Worm (Caenorhabditis elegans) whole organism, L4 larva: ENCODE data around the gene F20G2.2.

Source experiments
- D1046.2 ChIP-seq: fragments of 200-800 bp; sonication (Bioruptor generic); IDR thresholded peaks from 2 replicates; pipeline ENCODE4 v1.3.6; 2022; ENCODE audit warnings: missing genetic modification characterization, missing compliant biosample characterization
- F37D6.2 ChIP-seq: sonication (generic microtip); optimal IDR thresholded peaks from 2 replicates; lab custom pipeline; 2016; ENCODE audit warnings: mild to moderate bottlenecking, missing genetic modification characterization, missing compliant biosample characterization
- T26A8.4 ChIP-seq: fragments of 200-800 bp; sonication (Bioruptor generic); IDR thresholded peaks from 2 replicates; pipeline ENCODE4 v1.3.6; 2022; ENCODE audit warnings: missing genetic modification characterization, missing compliant biosample characterization
- Y48G9A.11 ChIP-seq: fragments of 200-800 bp; sonication (Bioruptor generic); IDR thresholded peaks from 2 replicates; pipeline ENCODE4 v1.3.6; 2022; ENCODE audit warnings: missing genetic modification reagents, missing genetic modification characterization, missing compliant biosample characterization
- Y75B8A.6 ChIP-seq: fragments of 200-800 bp; sonication (Bioruptor generic); IDR thresholded peaks from 2 replicates; pipeline ENCODE4 v1.3.6; 2022; ENCODE audit warnings: missing genetic modification reagents, missing genetic modification characterization, missing compliant biosample characterization
- aha-1 ChIP-seq: fragments of 150-350 bp; peaks from one replicate; lab custom pipeline; 2014; ENCODE audit warnings: missing biosample characterization, missing genetic modification characterization
- aly-2 ChIP-seq: sonication (generic microtip); optimal IDR thresholded peaks from 2 replicates; lab custom pipeline; 2018; ENCODE audit warnings: missing biosample characterization, missing genetic modification characterization
- ceh-20 ChIP-seq: fragments of 200-800 bp; sonication (Bioruptor generic); IDR thresholded peaks from 2 replicates; pipeline ENCODE4 v1.3.6; 2022; ENCODE audit warnings: missing genetic modification reagents, missing genetic modification characterization, missing compliant biosample characterization
- ceh-28 ChIP-seq: fragments of 150-350 bp; optimal IDR thresholded peaks from 2 replicates; lab custom pipeline; 2014; ENCODE audit warnings: missing biosample characterization, missing genetic modification reagents, missing genetic modification characterization
- ceh-32 ChIP-seq: sonication (generic microtip); optimal IDR thresholded peaks from 2 replicates; lab custom pipeline; 2016; ENCODE audit warnings: mild to moderate bottlenecking, missing genetic modification characterization, missing compliant biosample characterization; ENCODE audit not compliant: poor library complexity
- daf-16 ChIP-seq, 3 experiments: sonication (generic microtip); optimal IDR thresholded peaks; 2 replicates each; lab custom pipeline; 2016 to 2017; ENCODE audit warnings: missing genetic modification characterization in 3 of 3, missing genetic modification reagents in 3 of 3, mild to moderate bottlenecking in 2 of 3, missing compliant biosample characterization in 2 of 3, missing biosample characterization in 1 of 3, moderate library complexity in 1 of 3
- daf-19 ChIP-seq: fragments of 200-800 bp; sonication (Bioruptor generic); conservative IDR thresholded peaks from 2 replicates; pipeline ENCODE4 v1.3.6; 2022; ENCODE audit warnings: missing genetic modification characterization, missing compliant biosample characterization
- dmd-6 ChIP-seq: fragments of 200-800 bp; sonication (Bioruptor generic); IDR thresholded peaks from 2 replicates; pipeline ENCODE4 v1.3.6; 2022; ENCODE audit warnings: missing genetic modification reagents, missing genetic modification characterization, missing compliant biosample characterization
- hif-1 ChIP-seq, 2 experiments: sonication (generic microtip); optimal IDR thresholded peaks; 2 replicates each; lab custom pipeline; 2016 to 2017; ENCODE audit warnings: missing compliant biosample characterization in 2 of 2, missing genetic modification characterization in 2 of 2, missing genetic modification reagents in 2 of 2, missing genotype in 2 of 2, mild to moderate bottlenecking in 1 of 2
- hlh-11 ChIP-seq: fragments of 200-800 bp; sonication (Bioruptor generic); optimal IDR thresholded peaks from 2 replicates; lab custom pipeline; 2018; ENCODE audit warnings: mild to moderate bottlenecking, missing genetic modification characterization, missing compliant biosample characterization
- hlh-30 ChIP-seq: sonication (generic microtip); optimal IDR thresholded peaks from 2 replicates; lab custom pipeline; 2017; ENCODE audit warnings: antibody characterized with exemption, mild to moderate bottlenecking, missing genetic modification characterization, missing compliant biosample characterization; ENCODE audit not compliant: insufficient read depth
- hmg-1.1 ChIP-seq: fragments of 200-800 bp; sonication (Bioruptor generic); IDR thresholded peaks from 2 replicates; pipeline ENCODE4 v1.3.6; 2022; ENCODE audit warnings: missing genetic modification reagents, missing genetic modification characterization, missing compliant biosample characterization
- lin-13 ChIP-seq: fragments of 150-350 bp; optimal IDR thresholded peaks from 2 replicates; lab custom pipeline; 2014; ENCODE audit warnings: missing biosample characterization, missing genetic modification reagents, missing genetic modification characterization
- lin-29 ChIP-seq: fragments of 200-800 bp; sonication (Bioruptor generic); IDR thresholded peaks from 2 replicates; pipeline ENCODE4 v1.3.6; 2022; ENCODE audit warnings: missing genetic modification reagents, missing genetic modification characterization, missing compliant biosample characterization
- lir-3 ChIP-seq: sonication (generic microtip); optimal IDR thresholded peaks from 2 replicates; lab custom pipeline; 2016; ENCODE audit warnings: mild to moderate bottlenecking, missing genetic modification characterization, missing compliant biosample characterization
- madf-5 ChIP-seq, 2 experiments: fragments of 200-800 bp; sonication (Bioruptor generic); IDR thresholded peaks; 2 replicates each; pipeline ENCODE4 v1.3.6; 2022; ENCODE audit warnings: missing compliant biosample characterization in 2 of 2, missing genetic modification characterization in 2 of 2
- mdt-29 ChIP-seq: fragments of 200-800 bp; sonication (Bioruptor generic); IDR thresholded peaks from 2 replicates; pipeline ENCODE4 v1.3.6; 2022; ENCODE audit warnings: missing genetic modification reagents, missing genetic modification characterization, missing compliant biosample characterization
- mep-1 ChIP-seq: fragments of 150-350 bp; sonication (generic microtip); optimal IDR thresholded peaks from 3 replicates; lab custom pipeline; 2014; ENCODE audit warnings: missing biosample characterization, missing genetic modification characterization
- mes-2 ChIP-seq: sonication (generic microtip); optimal IDR thresholded peaks from 2 replicates; lab custom pipeline; 2016; ENCODE audit warnings: missing genotype, mild to moderate bottlenecking, missing genetic modification characterization, missing compliant biosample characterization; ENCODE audit not compliant: poor library complexity, severe bottlenecking
- nhr-102 ChIP-seq: sonication (generic microtip); optimal IDR thresholded peaks from 2 replicates; lab custom pipeline; 2016; ENCODE audit warnings: mild to moderate bottlenecking, missing genetic modification characterization, moderate library complexity, missing compliant biosample characterization
- nhr-11 ChIP-seq: fragments of 150-350 bp; optimal IDR thresholded peaks from 2 replicates; lab custom pipeline; 2014; ENCODE audit warnings: missing biosample characterization, missing genetic modification characterization
- nhr-25 ChIP-seq: sonication (generic microtip); optimal IDR thresholded peaks from 2 replicates; lab custom pipeline; 2017; ENCODE audit warnings: missing genetic modification characterization, mild to moderate bottlenecking, missing compliant biosample characterization, antibody characterized with exemption, moderate library complexity, borderline replicate concordance; ENCODE audit not compliant: insufficient read depth
- nhr-28 ChIP-seq: fragments of 150-350 bp; optimal IDR thresholded peaks from 2 replicates; lab custom pipeline; 2014; ENCODE audit warnings: missing biosample characterization, missing genetic modification characterization
- nhr-48 ChIP-seq: sonication (generic microtip); optimal IDR thresholded peaks from 2 replicates; lab custom pipeline; 2016; ENCODE audit warnings: mild to moderate bottlenecking, missing genetic modification characterization, missing compliant biosample characterization
- nhr-6 ChIP-seq: fragments of 150-350 bp; optimal IDR thresholded peaks from 2 replicates; lab custom pipeline; 2014; ENCODE audit warnings: missing biosample characterization, missing genetic modification characterization
- nhr-77 ChIP-seq: fragments of 150-350 bp; optimal IDR thresholded peaks from 2 replicates; lab custom pipeline; 2014; ENCODE audit warnings: missing biosample characterization, missing genetic modification characterization
- php-3 ChIP-seq: fragments of 200-800 bp; sonication (Bioruptor generic); IDR thresholded peaks from 2 replicates; pipeline ENCODE4 v1.3.6; 2022; ENCODE audit warnings: missing genetic modification reagents, missing genetic modification characterization, missing compliant biosample characterization
- pqm-1 ChIP-seq: sonication (generic microtip); optimal IDR thresholded peaks from 2 replicates; lab custom pipeline; 2017; ENCODE audit warnings: missing biosample characterization, missing genetic modification characterization
- saeg-2 ChIP-seq: fragments of 200-800 bp; sonication (Bioruptor generic); IDR thresholded peaks from 2 replicates; pipeline ENCODE4 v1.3.6; 2022; ENCODE audit warnings: missing genetic modification reagents, missing genetic modification characterization, missing compliant biosample characterization
- skn-1 ChIP-seq: fragments of 150-350 bp; optimal IDR thresholded peaks from 2 replicates; lab custom pipeline; 2014; ENCODE audit warnings: missing biosample characterization, missing genetic modification characterization
- snpc-4 ChIP-seq: fragments of 150-350 bp; optimal IDR thresholded peaks from 2 replicates; lab custom pipeline; 2014; ENCODE audit warnings: missing biosample characterization, missing genetic modification characterization
- spr-1 ChIP-seq: sonication (generic microtip); optimal IDR thresholded peaks from 2 replicates; lab custom pipeline; 2016; ENCODE audit warnings: mild to moderate bottlenecking, missing genetic modification characterization, missing compliant biosample characterization
- tag-97 ChIP-seq: fragments of 200-800 bp; sonication (Bioruptor generic); IDR thresholded peaks from 2 replicates; pipeline ENCODE4 v1.3.6; 2022; ENCODE audit warnings: missing genetic modification characterization, missing compliant biosample characterization
- unc-62 ChIP-seq, 3 experiments: fragments of 150-350 bp in 1 of 3; sonication (generic microtip); optimal IDR thresholded peaks in 2 of 3; peaks in 1 of 3; 1 replicate in 1 of 3; 2 replicates in 2 of 3; lab custom pipeline; 2014 to 2017; ENCODE audit warnings: missing biosample characterization in 3 of 3, missing genetic modification characterization in 3 of 3, missing genetic modification reagents in 3 of 3, missing genotype in 1 of 3
- vab-7 ChIP-seq: fragments of 200-800 bp; sonication (Bioruptor generic); IDR thresholded peaks from 2 replicates; pipeline ENCODE4 v1.3.6; 2022; ENCODE audit warnings: missing genetic modification reagents, missing genetic modification characterization, missing compliant biosample characterization
- zip-11 ChIP-seq: fragments of 200-800 bp; sonication (Bioruptor generic); IDR thresholded peaks from 2 replicates; pipeline ENCODE4 v1.3.6; 2022; ENCODE audit warnings: missing genetic modification characterization, missing compliant biosample characterization
- zip-2 ChIP-seq: fragments of 150-350 bp; optimal IDR thresholded peaks from 2 replicates; lab custom pipeline; 2014; ENCODE audit warnings: missing biosample characterization, missing genetic modification characterization
- ztf-11 ChIP-seq: fragments of 150-350 bp; optimal IDR thresholded peaks from 2 replicates; lab custom pipeline; 2014; ENCODE audit warnings: missing biosample characterization, missing genetic modification characterization

Gene F20G2.2

ce11 chrV:13724781-13725180 lies 31.4 kb downstream of the F20G2.2 start, which contains the start of gene F35E12.2:
F35E12.2 (minus strand) TSS chrV:13724881.
- TF ChIP-seq ztf-11 (tag; lab: Kevin White, UChicago) (no peak), nhr-25 (tag; lab: Kevin White, UChicago) (no peak), hif-1 (tag; optimal IDR thresholded peaks at IDR 0.05; lab: Kevin White, UChicago) (no peak), skn-1 (no peak), F37D6.2 (no peak), ceh-28 (no peak), zip-2 (no peak), lin-13 (no peak), nhr-11 (no peak)

ce11 chrV:13716531-13716930 lies 39.7 kb downstream of the F20G2.2 start, which contains the start of gene T01D3.6:
T01D3.6 (plus strand) TSS chrV:13716824.
- TF ChIP-seq mes-2 (tag; lab: Kevin White, UChicago) (peak; percentile 24), nhr-6 (tag; lab: Kevin White, UChicago) (peak; percentile 90), Y75B8A.6 (no peak), daf-16 (GFP tag; optimal IDR thresholded peaks at IDR 0.05; lab: Kevin White, UChicago) (no peak), daf-16 (tag; optimal IDR thresholded peaks at IDR 0.05; lab: Kevin White, UChicago) (peak; percentile 43), hlh-11 (tag; lab: Kevin White, UChicago) (peak; percentile 52), pqm-1 (tag; lab: Kevin White, UChicago) (peak; percentile 87), nhr-28 (tag; lab: Kevin White, UChicago) (peak; percentile 52), ztf-11 (tag; lab: Kevin White, UChicago) (no peak), unc-62 (GFP tag; optimal IDR thresholded peaks at IDR 0.05 in 1 of 2; lab: Kevin White, UChicago) (peak in 1 of 2 experiments; percentile 95), unc-62 (tag; optimal IDR thresholded peaks at IDR 0.05; lab: Kevin White, UChicago) (no peak), dmd-6 (GFP tag; lab: Robert Waterston, UW) (peak; percentile 64)

ce11 chrV:13715223-13715686 lies 41.0 kb downstream of the F20G2.2 start, which contains the start of gene zipt-9:
zipt-9 (minus strand) TSS chrV:13715273.
- no peak for TF ChIP-seq nhr-102 (tag; lab: Kevin White, UChicago)
- TF ChIP-seq nhr-6 (tag; lab: Kevin White, UChicago), result peak; percentile 89
- TF ChIP-seq saeg-2 (GFP tag; lab: Robert Waterston, UW), result no peak
- no peak for TF ChIP-seq aly-2
- no peak for TF ChIP-seq Y48G9A.11
- 0 out of 2 replicates have a peak, but pooled peaks have one; percentile 49 for TF ChIP-seq ceh-20 (GFP tag; lab: Robert Waterston, UW)
- peak; percentile 37 for TF ChIP-seq aha-1
- TF ChIP-seq unc-62 (GFP tag; optimal IDR thresholded peaks at IDR 0.05 in 1 of 2; lab: Kevin White, UChicago), result peak in 1 of 2 experiments; percentile 84
- no peak for TF ChIP-seq unc-62 (tag; optimal IDR thresholded peaks at IDR 0.05; lab: Kevin White, UChicago)
- TF ChIP-seq lin-29 (GFP tag; lab: Robert Waterston, UW), result no peak
- TF ChIP-seq F37D6.2, result peak; percentile 44
- TF ChIP-seq D1046.2 (GFP tag; lab: Robert Waterston, UW), result no peak
- TF ChIP-seq nhr-11, result peak; percentile 56
- no peak for TF ChIP-seq lir-3 (tag; lab: Kevin White, UChicago)
- no peak for TF ChIP-seq madf-5 (GFP tag; IDR thresholded peaks at IDR 0.05; lab: Robert Waterston, UW)
- TF ChIP-seq Y75B8A.6, result no peak
- TF ChIP-seq hlh-30 (tag; lab: Kevin White, UChicago), result no peak
- TF ChIP-seq tag-97 (GFP tag; lab: Robert Waterston, UW), result no peak
- peak; percentile 56 for TF ChIP-seq nhr-77 (tag; lab: Kevin White, UChicago)
- TF ChIP-seq spr-1 (tag; lab: Kevin White, UChicago), result no peak
- TF ChIP-seq mep-1 (tag; lab: Kevin White, UChicago), result peak; percentile 81
- peak; percentile 46 for TF ChIP-seq lin-13
- TF ChIP-seq daf-19, result no peak
- no peak for TF ChIP-seq nhr-48
- TF ChIP-seq mes-2 (tag; lab: Kevin White, UChicago), result peak; percentile 96
- TF ChIP-seq daf-16 (GFP tag; optimal IDR thresholded peaks at IDR 0.05; lab: Kevin White, UChicago), result no peak
- peak; percentile 46 for TF ChIP-seq daf-16 (tag; optimal IDR thresholded peaks at IDR 0.05; lab: Kevin White, UChicago)
- TF ChIP-seq hif-1 (tag; optimal IDR thresholded peaks at IDR 0.05; lab: Kevin White, UChicago), result peak in 1 of 2 experiments; percentile 88
- TF ChIP-seq hmg-1.1 (GFP tag; lab: Robert Waterston, UW), result peak; percentile 62; the same call in 1 of the 2 replicates
- no peak for TF ChIP-seq ceh-32
- no peak for TF ChIP-seq zip-11
- TF ChIP-seq T26A8.4 (GFP tag; lab: Robert Waterston, UW), result no peak
- TF ChIP-seq mdt-29 (GFP tag; lab: Robert Waterston, UW), result no peak
- no peak for TF ChIP-seq php-3 (GFP tag; lab: Robert Waterston, UW)
- TF ChIP-seq zip-2, result no peak
- TF ChIP-seq snpc-4 (tag; lab: Kevin White, UChicago), result no peak
- no peak for TF ChIP-seq nhr-25 (tag; lab: Kevin White, UChicago)
- TF ChIP-seq vab-7 (GFP tag; lab: Robert Waterston, UW), result peak; percentile 56; the same call in 1 of the 2 replicates
